Worm (Caenorhabditis elegans): ENCODE results near the gene T21E8.5.

T21E8.5 gene

ce11 chrX:10914421-10915277, 28.7 kb downstream of the T21E8.5 start:
- no peak for TF ChIP-seq nhr-90 (tag; optimal IDR thresholded peaks at IDR 0.05)
- TF ChIP-seq nhr-80 (tag; optimal IDR thresholded peaks at IDR 0.05): peak; percentile 58
- TF ChIP-seq tbp1 (GFP tag; optimal IDR thresholded peaks at IDR 0.05): no peak
- TF ChIP-seq ceh-58 (GFP tag; IDR thresholded peaks at IDR 0.05): no peak

- TF ChIP-seq hmg-20 (GFP tag; IDR thresholded peaks at IDR 0.05) (no peak), ztf-18 (tag; optimal IDR thresholded peaks at IDR 0.05) (no peak), zim-3 (tag; optimal IDR thresholded peaks at IDR 0.05) (no peak), dox-1 (GFP tag; IDR thresholded peaks at IDR 0.05) (no peak), aptf-2 (GFP tag; conservative IDR thresholded peaks at IDR 0.05) (0 out of 2 replicates have a peak, but pooled peaks have one; percentile 25), nhr-80 (tag; optimal IDR thresholded peaks at IDR 0.05) (peak; percentile 37)
Measured at ce11 chrX:10916194-10916593, 30.2 kb downstream of the T21E8.5 start.

ce11 chrX:10919613-10920012, 33.6 kb downstream of the T21E8.5 start, which contains the start of gene nstp-9:
Gene nstp-9 (minus strand): TSS chrX:10919713.
- TF ChIP-seq hmg-20 (GFP tag; IDR thresholded peaks at IDR 0.05) (no peak), unc-62 (GFP tag; optimal IDR thresholded peaks at IDR 0.05) (no peak), F33H1.4 (GFP tag; IDR thresholded peaks at IDR 0.05) (no peak), zfh-2 (GFP tag; conservative IDR thresholded peaks at IDR 0.05) (no peak), cebp-1 (GFP tag; IDR thresholded peaks at IDR 0.05) (no peak), cebp-1 (tag; optimal IDR thresholded peaks at IDR 0.05) (no peak), ccch-3 (GFP tag; optimal IDR thresholded peaks at IDR 0.05) (no peak), xnd-1 (tag; optimal IDR thresholded peaks at IDR 0.05) (no peak), F52B5.7 (tag; optimal IDR thresholded peaks at IDR 0.05) (no peak), dox-1 (GFP tag; IDR thresholded peaks at IDR 0.05) (no peak), nhr-80 (tag; optimal IDR thresholded peaks at IDR 0.05) (no peak), T26A5.8 (tag; optimal IDR thresholded peaks at IDR 0.05) (no peak), rec-8 (tag; optimal IDR thresholded peaks at IDR 0.05) (no peak), fkh-3 (tag; optimal IDR thresholded peaks at IDR 0.05) (no peak), sdz-38 (tag; optimal IDR thresholded peaks at IDR 0.05) (no peak), ztf-26 (tag; optimal IDR thresholded peaks at IDR 0.05) (no peak), attf-6 (GFP tag; IDR thresholded peaks at IDR 0.05) (no peak), F49E8.2 (tag; optimal IDR thresholded peaks at IDR 0.05; ENCODE audit: insufficient read depth) (no peak)

DNA sequence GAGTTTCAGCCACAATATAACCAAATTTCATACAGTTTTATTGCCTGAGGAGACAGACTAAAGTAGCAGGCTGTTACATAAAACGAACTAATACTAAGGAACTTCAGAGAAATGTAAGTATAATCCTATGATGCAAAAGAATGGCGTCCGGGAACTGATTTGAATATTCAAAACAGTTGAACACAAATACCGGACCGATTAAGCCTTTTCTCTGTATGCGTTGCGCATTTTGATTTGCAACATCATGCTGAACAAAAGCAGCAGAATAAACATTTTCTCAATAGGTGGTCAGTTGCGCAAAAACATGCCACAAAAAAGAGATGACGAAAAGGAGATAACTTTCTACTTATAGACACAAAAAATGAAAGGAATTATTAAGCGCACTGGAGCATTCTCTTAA, 38.1 kb downstream of the T21E8.5 start:
- no peak for TF ChIP-seq athp-1 (tag; optimal IDR thresholded peaks at IDR 0.05)
- no peak for TF ChIP-seq C06A6.2 (GFP tag; conservative IDR thresholded peaks at IDR 0.05)
- no peak for TF ChIP-seq rec-8 (tag; optimal IDR thresholded peaks at IDR 0.05)
- no peak for TF ChIP-seq lin-26 (GFP tag; IDR thresholded peaks at IDR 0.05)
- TF ChIP-seq nhr-120 (GFP tag; IDR thresholded peaks at IDR 0.05): no peak
- TF ChIP-seq mes-4 (tag; optimal IDR thresholded peaks at IDR 0.05): no peak
- TF ChIP-seq nfyb-1 (GFP tag; IDR thresholded peaks at IDR 0.05): no peak
- no peak for TF ChIP-seq attf-3 (GFP tag; conservative IDR thresholded peaks at IDR 0.05)
- TF ChIP-seq K11D2.4 (GFP tag; IDR thresholded peaks at IDR 0.05): no peak
- TF ChIP-seq ztf-28 (GFP tag; IDR thresholded peaks at IDR 0.05): no peak
- TF ChIP-seq aptf-3 (GFP tag; IDR thresholded peaks at IDR 0.05): no peak
- no peak for TF ChIP-seq gei-17 (GFP tag; optimal IDR thresholded peaks at IDR 0.05)
- TF ChIP-seq madf-10 (tag; optimal IDR thresholded peaks at IDR 0.05): no peak
- TF ChIP-seq dpff-1 (tag; optimal IDR thresholded peaks at IDR 0.05): no peak
- no peak for TF ChIP-seq B0261.1 (tag; optimal IDR thresholded peaks at IDR 0.05)
